Fruit fly (Drosophila melanogaster): ENCODE measurements around the gene Patr-1.

The Patr-1 gene

dm6 chr3R:17028393-17028792, 15.0 kb upstream of the Patr-1 start, which contains the start of gene CG5225:
Gene CG5225 (plus strand): TSS chr3R:17028693.
- TF ChIP-seq Hr96 (GFP tag; optimal IDR thresholded peaks at IDR 0.05) (no peak), bab1 (GFP tag; optimal IDR thresholded peaks at IDR 0.05) (no peak), tj (GFP tag; optimal IDR thresholded peaks at IDR 0.05) (no peak), cic (GFP tag; optimal IDR thresholded peaks at IDR 0.05) (no peak), CG12768 (GFP tag; optimal IDR thresholded peaks at IDR 0.05) (no peak), CG11617 (GFP tag; optimal IDR thresholded peaks at IDR 0.05) (no peak), Clk (GFP tag; optimal IDR thresholded peaks at IDR 0.05) (no peak), kay (GFP tag; ENCODE audit: borderline replicate concordance) (no peak), CG1620 (GFP tag; optimal IDR thresholded peaks at IDR 0.05) (no peak)

dm6 chr3R:17029796-17030195, 13.6 kb upstream of the Patr-1 start:
- TF ChIP-seq tj (GFP tag; optimal IDR thresholded peaks at IDR 0.05) (no peak), CG1620 (GFP tag; optimal IDR thresholded peaks at IDR 0.05) (no peak), toe (GFP tag; optimal IDR thresholded peaks at IDR 0.05) (no peak), cic (GFP tag; optimal IDR thresholded peaks at IDR 0.05) (no peak), CG7101 (tag; optimal IDR thresholded peaks at IDR 0.05) (no peak), Mnt (GFP tag; optimal IDR thresholded peaks at IDR 0.05) (no peak), Hr96 (GFP tag; optimal IDR thresholded peaks at IDR 0.05) (no peak), Crg-1 (GFP tag; optimal IDR thresholded peaks at IDR 0.05) (no peak), pad (GFP tag; optimal IDR thresholded peaks at IDR 0.05) (no peak), CG7045 (GFP tag; optimal IDR thresholded peaks at IDR 0.05) (no peak), bab1 (GFP tag; optimal IDR thresholded peaks at IDR 0.05) (no peak), CG14711 (tag; optimal IDR thresholded peaks at IDR 0.05) (no peak), ovo (GFP tag; optimal IDR thresholded peaks at IDR 0.05) (no peak), cnc (optimal IDR thresholded peaks at IDR 0.05) (no peak), kay (GFP tag; ENCODE audit: borderline replicate concordance) (no peak), CG11617 (GFP tag; optimal IDR thresholded peaks at IDR 0.05) (no peak), CG5204 (GFP tag; optimal IDR thresholded peaks at IDR 0.05) (no peak), CG12768 (GFP tag; optimal IDR thresholded peaks at IDR 0.05) (no peak)

- TF ChIP-seq CG1620 (GFP tag; optimal IDR thresholded peaks at IDR 0.05) (no peak), CG12768 (GFP tag; optimal IDR thresholded peaks at IDR 0.05) (no peak), CG11617 (GFP tag; optimal IDR thresholded peaks at IDR 0.05) (no peak), Hr96 (GFP tag; optimal IDR thresholded peaks at IDR 0.05) (no peak), CG5204 (GFP tag; optimal IDR thresholded peaks at IDR 0.05) (no peak), ovo (GFP tag; optimal IDR thresholded peaks at IDR 0.05) (no peak), Crg-1 (GFP tag; optimal IDR thresholded peaks at IDR 0.05) (no peak), CG7101 (tag; optimal IDR thresholded peaks at IDR 0.05) (no peak), cic (GFP tag; optimal IDR thresholded peaks at IDR 0.05) (no peak), Mnt (GFP tag; optimal IDR thresholded peaks at IDR 0.05) (no peak), Clk (GFP tag; optimal IDR thresholded peaks at IDR 0.05) (no peak), pad (GFP tag; optimal IDR thresholded peaks at IDR 0.05) (no peak), bab1 (GFP tag; optimal IDR thresholded peaks at IDR 0.05) (no peak), CG14711 (tag; optimal IDR thresholded peaks at IDR 0.05) (no peak), toe (GFP tag; optimal IDR thresholded peaks at IDR 0.05) (no peak), CG7045 (GFP tag; optimal IDR thresholded peaks at IDR 0.05) (no peak)
Observed at dm6 chr3R:17031502-17031901, 11.9 kb upstream of the Patr-1 start, which contains the start of gene CG31268. Gene CG31268 (plus strand): TSS chr3R:17031802.

- TF ChIP-seq pad (GFP tag; optimal IDR thresholded peaks at IDR 0.05) (no peak), CG14711 (tag; optimal IDR thresholded peaks at IDR 0.05) (no peak), kay (GFP tag; ENCODE audit: borderline replicate concordance) (no peak), cic (GFP tag; optimal IDR thresholded peaks at IDR 0.05) (no peak), ovo (GFP tag; optimal IDR thresholded peaks at IDR 0.05) (no peak), CG5204 (GFP tag; optimal IDR thresholded peaks at IDR 0.05) (no peak), CG7101 (tag; optimal IDR thresholded peaks at IDR 0.05) (no peak), CG33017 (tag; optimal IDR thresholded peaks at IDR 0.05) (no peak), bab1 (GFP tag; optimal IDR thresholded peaks at IDR 0.05) (no peak)
Observed at dm6 chr3R:17035945-17036344, 7.4 kb upstream of the Patr-1 start, which contains the start of gene CG4009. Gene CG4009 (minus strand): TSS chr3R:17036045.

- no peak for TF ChIP-seq CG1620 (GFP tag; optimal IDR thresholded peaks at IDR 0.05)
- peak; percentile 2 for TF ChIP-seq tj (GFP tag; optimal IDR thresholded peaks at IDR 0.05)
- no peak for TF ChIP-seq CG5204 (GFP tag; optimal IDR thresholded peaks at IDR 0.05)
- peak; percentile 48 for TF ChIP-seq Mnt (GFP tag; optimal IDR thresholded peaks at IDR 0.05)
- TF ChIP-seq bab1 (GFP tag; optimal IDR thresholded peaks at IDR 0.05): peak; percentile 2
- peak; percentile 19 for TF ChIP-seq toe (GFP tag; optimal IDR thresholded peaks at IDR 0.05)
- no peak for TF ChIP-seq CG7101 (tag; optimal IDR thresholded peaks at IDR 0.05)
- TF ChIP-seq cnc (optimal IDR thresholded peaks at IDR 0.05): no peak
Observed at dm6 chr3R:17039993-17040807, 3.2 kb upstream of the Patr-1 start, which contains the start of the genes CG18213 and Trm7-32. Gene CG18213 (minus strand): TSS chr3R:17040203. Gene Trm7-32 (plus strand): TSS chr3R:17040682.

dm6 chr3R:17043570-17043923, 183 bp downstream of the Patr-1 start:
- no peak for TF ChIP-seq Mnt (GFP tag; optimal IDR thresholded peaks at IDR 0.05)
- no peak for TF ChIP-seq Hr96 (GFP tag; optimal IDR thresholded peaks at IDR 0.05)
- TF ChIP-seq cic (GFP tag; optimal IDR thresholded peaks at IDR 0.05): no peak
- TF ChIP-seq Crg-1 (GFP tag; optimal IDR thresholded peaks at IDR 0.05): no peak
- TF ChIP-seq kay (GFP tag; ENCODE audit: borderline replicate concordance): no peak
- no peak for TF ChIP-seq tj (GFP tag; optimal IDR thresholded peaks at IDR 0.05)
- TF ChIP-seq CG12768 (GFP tag; optimal IDR thresholded peaks at IDR 0.05): no peak
- TF ChIP-seq pad (GFP tag; optimal IDR thresholded peaks at IDR 0.05): no peak
- TF ChIP-seq CG14711 (tag; optimal IDR thresholded peaks at IDR 0.05): no peak
- no peak for TF ChIP-seq CG1620 (GFP tag; optimal IDR thresholded peaks at IDR 0.05)
- TF ChIP-seq CG33017 (tag; optimal IDR thresholded peaks at IDR 0.05): no peak
- no peak for TF ChIP-seq ovo (GFP tag; optimal IDR thresholded peaks at IDR 0.05)

Measured in whole organism, adult.